Worm (Caenorhabditis elegans) whole organism, L1 larva: Measurements from ENCODE around the gene C03G6.21.

ENCODE experiments used
- C04F5.9 ChIP-seq: sonication (generic microtip); optimal IDR thresholded peaks from 2 replicates; lab custom pipeline; 2016; ENCODE audit warnings: missing genetic modification characterization, missing compliant biosample characterization
- ama-1 ChIP-seq: fragments of 150-350 bp; optimal IDR thresholded peaks from 2 replicates; lab custom pipeline; 2014
- ces-1 ChIP-seq: fragments of 150-350 bp; optimal IDR thresholded peaks from 2 replicates; lab custom pipeline; 2014; ENCODE audit warnings: missing biosample characterization, missing genetic modification reagents, missing genetic modification characterization
- dpl-1 ChIP-seq, 3 experiments: fragments of 150-350 bp in 2 of 3; sonication (generic microtip) in 1 of 3; optimal IDR thresholded peaks; 2 replicates each; lab custom pipeline; 2014 to 2017; ENCODE audit warnings: missing biosample characterization in 3 of 3, missing genetic modification characterization in 3 of 3, missing genetic modification reagents in 3 of 3
- jun-1 ChIP-seq: fragments of 150-350 bp; optimal IDR thresholded peaks from 2 replicates; lab custom pipeline; 2014; ENCODE audit warnings: missing biosample characterization, missing genetic modification reagents, missing genetic modification characterization
- lin-15B ChIP-seq: fragments of 150-350 bp; sonication (generic microtip); optimal IDR thresholded peaks from 3 replicates; lab custom pipeline; 2014; ENCODE audit warnings: missing biosample characterization, missing genetic modification characterization
- mef-2 ChIP-seq: fragments of 150-350 bp; optimal IDR thresholded peaks from 2 replicates; lab custom pipeline; 2014; ENCODE audit warnings: missing biosample characterization, missing genetic modification characterization
- nhr-237 ChIP-seq: fragments of 150-350 bp; optimal IDR thresholded peaks from 2 replicates; lab custom pipeline; 2014; ENCODE audit warnings: missing biosample characterization, missing genetic modification characterization
- nhr-76 ChIP-seq: sonication (generic microtip); optimal IDR thresholded peaks from 2 replicates; lab custom pipeline; 2017; ENCODE audit warnings: missing biosample characterization, missing genetic modification characterization
- pag-3 ChIP-seq: sonication (generic microtip); optimal IDR thresholded peaks from 2 replicates; lab custom pipeline; 2017; ENCODE audit warnings: missing genetic modification characterization, mild to moderate bottlenecking, missing compliant biosample characterization, antibody characterized with exemption, borderline replicate concordance; ENCODE audit not compliant: insufficient read depth
- sox-4 ChIP-seq: sonication (generic microtip); optimal IDR thresholded peaks from 2 replicates; lab custom pipeline; 2016; ENCODE audit warnings: missing genetic modification characterization, missing compliant biosample characterization
- unc-98 ChIP-seq: fragments of 200-800 bp; sonication (Bioruptor generic); IDR thresholded peaks from 2 replicates; pipeline ENCODE4 v1.3.6; 2022; ENCODE audit warnings: missing genetic modification characterization, missing compliant biosample characterization

DNA sequence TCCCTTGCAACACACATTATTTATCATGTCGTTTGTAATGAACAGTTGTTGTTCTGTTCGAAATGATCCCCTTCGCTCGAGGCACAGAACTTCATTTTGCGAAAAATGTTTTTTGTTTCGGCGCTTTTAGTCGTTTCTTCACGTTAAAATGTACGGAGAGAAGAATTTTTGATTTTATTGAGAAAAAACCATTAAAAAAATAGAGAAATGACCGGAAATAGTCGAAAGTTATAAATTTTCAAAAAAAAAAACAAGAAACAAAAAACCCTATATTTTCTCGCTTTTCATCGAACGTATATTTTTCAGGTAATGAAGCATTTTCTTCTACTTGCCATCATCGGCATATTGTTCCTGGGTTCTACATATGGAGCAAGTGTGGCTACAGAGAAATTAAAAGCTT, 24.3 kb downstream of the C03G6.21 start, which contains the start of gene F10G2.1:
- no peak for TF ChIP-seq mef-2 (tag; lab: Kevin White, UChicago)
- TF ChIP-seq jun-1: no peak
- no peak for TF ChIP-seq ama-1
- no peak for TF ChIP-seq nhr-76
- no peak for TF ChIP-seq nhr-237 (tag; lab: Kevin White, UChicago)
- no peak for TF ChIP-seq unc-98 (GFP tag; lab: Robert Waterston, UW)
- no peak for TF ChIP-seq lin-15B (tag; lab: Kevin White, UChicago)
- no peak for TF ChIP-seq sox-4 (tag; lab: Kevin White, UChicago)
- TF ChIP-seq dpl-1 (GFP tag; optimal IDR thresholded peaks at IDR 0.05; lab: Kevin White, UChicago): no peak
- TF ChIP-seq ces-1 (GFP tag; lab: Kevin White, UChicago): no peak
- TF ChIP-seq C04F5.9 (tag; lab: Kevin White, UChicago): no peak
- TF ChIP-seq pag-3 (tag; lab: Kevin White, UChicago): no peak
